Worm (Caenorhabditis elegans) whole organism, late embryonic: Measurements from ENCODE around the gene odr-2.

ENCODE experiments used
- ceh-19 ChIP-seq: fragments of 200-800 bp; sonication (Bioruptor generic); optimal IDR thresholded peaks from 2 replicates; lab custom pipeline; 2018; ENCODE audit warnings: mild to moderate bottlenecking, missing genetic modification characterization, missing compliant biosample characterization
- ceh-2 ChIP-seq: sonication (generic microtip); optimal IDR thresholded peaks from 2 replicates; lab custom pipeline; 2016; ENCODE audit warnings: missing genotype, missing genetic modification characterization, missing compliant biosample characterization
- che-1 ChIP-seq: sonication (generic microtip); optimal IDR thresholded peaks from 2 replicates; lab custom pipeline; 2016; ENCODE audit warnings: mild to moderate bottlenecking, missing genetic modification characterization, missing compliant biosample characterization
- rnt-1 ChIP-seq: sonication (generic microtip); optimal IDR thresholded peaks from 2 replicates; lab custom pipeline; 2016; ENCODE audit warnings: missing genetic modification characterization, missing compliant biosample characterization
- unc-86 ChIP-seq: sonication (generic microtip); optimal IDR thresholded peaks from 2 replicates; lab custom pipeline; 2016; ENCODE audit warnings: missing genetic modification characterization, missing compliant biosample characterization

- no peak for TF ChIP-seq rnt-1
- no peak for TF ChIP-seq unc-86
- TF ChIP-seq che-1, result no peak
- no peak for TF ChIP-seq ceh-19 (GFP tag; lab: Kevin White, UChicago)
- TF ChIP-seq ceh-2 (tag; lab: Kevin White, UChicago), result no peak
Observed at ce11 chrV:7142661-7143060, 39.3 kb downstream of the odr-2 start.
